Worm (Caenorhabditis elegans) whole organism, early embryonic: Measurements from ENCODE around the gene F55B11.2.

Source experiments
- F13C5.2 ChIP-seq: sonication (generic microtip); optimal IDR thresholded peaks from 2 replicates; lab custom pipeline; 2017; ENCODE audit warnings: mild to moderate bottlenecking, missing genetic modification characterization, inconsistent platforms, missing compliant biosample characterization
- aly-1 ChIP-seq: sonication (generic microtip); optimal IDR thresholded peaks from 2 replicates; lab custom pipeline; 2016; ENCODE audit warnings: missing genetic modification characterization, missing compliant biosample characterization
- ama-1 ChIP-seq: fragments of 150-350 bp; optimal IDR thresholded peaks from 2 replicates; lab custom pipeline; 2014
- ceh-13 ChIP-seq: fragments of 200-800 bp; sonication (Bioruptor generic); optimal IDR thresholded peaks from 2 replicates; lab custom pipeline; 2018; ENCODE audit warnings: mild to moderate bottlenecking, missing genetic modification characterization, missing compliant biosample characterization
- ceh-36 ChIP-seq: sonication (generic microtip); optimal IDR thresholded peaks from 2 replicates; lab custom pipeline; 2016; ENCODE audit warnings: missing genetic modification characterization, inconsistent platforms, missing compliant biosample characterization
- ets-7 ChIP-seq: sonication (generic microtip); optimal IDR thresholded peaks from 2 replicates; lab custom pipeline; 2016; ENCODE audit warnings: missing genotype, missing genetic modification characterization, missing compliant biosample characterization
- flt-1 ChIP-seq: fragments of 200-800 bp; sonication (Bioruptor generic); IDR thresholded peaks from 2 replicates; pipeline ENCODE4 v1.3.6; 2022; ENCODE audit warnings: missing genetic modification characterization, missing compliant biosample characterization
- hmbx-1 ChIP-seq: sonication (generic microtip); optimal IDR thresholded peaks from 2 replicates; lab custom pipeline; 2016; ENCODE audit warnings: mild to moderate bottlenecking, missing genetic modification characterization, missing compliant biosample characterization
- hmg-4 ChIP-seq: fragments of 200-800 bp; sonication (Bioruptor generic); optimal IDR thresholded peaks from 2 replicates; lab custom pipeline; 2018; ENCODE audit warnings: mild to moderate bottlenecking, missing genetic modification characterization, missing compliant biosample characterization
- scrt-1 ChIP-seq: fragments of 200-800 bp; sonication (Bioruptor generic); IDR thresholded peaks from 2 replicates; pipeline ENCODE4 v1.3.6; 2022; ENCODE audit warnings: missing genetic modification characterization, missing compliant biosample characterization
- sea-1 ChIP-seq: fragments of 200-800 bp; sonication (Bioruptor generic); conservative IDR thresholded peaks from 2 replicates; pipeline ENCODE4 v1.3.6; 2022; ENCODE audit warnings: missing genetic modification characterization, missing compliant biosample characterization

ce11 chrIV:14417128-14417527 lies 6.0 kb downstream of the F55B11.2 start, which contains the start of gene F55B11.6:
- TF ChIP-seq ama-1 (lab: Kevin White, UChicago), result no peak
- no peak for TF ChIP-seq ets-7 (tag; lab: Kevin White, UChicago)
- TF ChIP-seq hmg-4 (GFP tag; lab: Kevin White, UChicago), result no peak
- TF ChIP-seq flt-1 (GFP tag; lab: Robert Waterston, UW), result no peak
- no peak for TF ChIP-seq F13C5.2
- TF ChIP-seq hmbx-1 (tag; lab: Kevin White, UChicago), result no peak
- no peak for TF ChIP-seq aly-1 (tag; lab: Kevin White, UChicago)
- TF ChIP-seq ceh-36 (tag; lab: Kevin White, UChicago), result no peak
- TF ChIP-seq ceh-13, result no peak
- no peak for TF ChIP-seq sea-1
- no peak for TF ChIP-seq scrt-1 (GFP tag; lab: Robert Waterston, UW)
